Worm (Caenorhabditis elegans) whole organism, L4 larva: ENCODE data around the gene unc-51.
"Not testable (repeated sequence)": the region's sequence is repeated elsewhere in the genome, so short reads cannot be mapped to it uniquely, and the experiment has no call there.

Experiments used
- egl-27 ChIP-seq: sonication (generic microtip); optimal IDR thresholded peaks from 3 replicates; lab custom pipeline; 2017; ENCODE audit warnings: missing biosample characterization, missing genetic modification reagents, missing genetic modification characterization
- nhr-25 ChIP-seq: sonication (generic microtip); optimal IDR thresholded peaks from 2 replicates; lab custom pipeline; 2017; ENCODE audit warnings: missing genetic modification characterization, mild to moderate bottlenecking, missing compliant biosample characterization, antibody characterized with exemption, moderate library complexity, borderline replicate concordance; ENCODE audit not compliant: insufficient read depth
- nhr-28 ChIP-seq: fragments of 150-350 bp; optimal IDR thresholded peaks from 2 replicates; lab custom pipeline; 2014; ENCODE audit warnings: missing biosample characterization, missing genetic modification characterization
- snpc-4 ChIP-seq: fragments of 150-350 bp; optimal IDR thresholded peaks from 2 replicates; lab custom pipeline; 2014; ENCODE audit warnings: missing biosample characterization, missing genetic modification characterization

- not testable (repeated sequence) for TF ChIP-seq snpc-4, nhr-28, nhr-25, egl-27 (tag; lab: Kevin White, UChicago)
Measured at ce11 chrV:19949721-19950120, 54.6 kb downstream of the unc-51 start, which contains the start of gene Y60A3A.8.
